Fruit fly (Drosophila melanogaster): ENCODE measurements around the gene Lnk.

DNA sequence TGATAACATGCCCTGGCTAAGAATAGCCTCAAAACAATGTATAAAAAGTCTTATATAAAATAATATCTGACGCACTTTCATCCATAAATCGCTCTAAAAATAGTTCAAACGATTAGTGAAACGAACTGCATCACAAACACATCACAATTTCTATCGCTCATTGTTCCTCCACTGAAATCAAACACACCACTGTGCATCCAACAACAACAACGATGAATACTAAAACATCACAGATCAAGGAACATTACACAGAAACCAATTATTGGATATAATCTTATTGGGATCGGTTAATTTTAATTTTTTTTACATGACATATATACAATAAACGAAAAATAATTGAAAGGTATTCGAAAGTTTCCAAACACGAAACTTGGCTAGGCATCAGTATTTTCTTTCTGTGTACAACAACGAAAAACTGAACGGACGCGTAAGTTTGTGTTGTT is 9.0 kb upstream of the Lnk start:
- no peak for TF ChIP-seq EcR (GFP tag; optimal IDR thresholded peaks at IDR 0.05)
- TF ChIP-seq CG12605 (GFP tag; IDR thresholded peaks at IDR 0.05) = peak; percentile 49; the same call in 1 of the 2 replicates
- no peak for TF ChIP-seq CG15710 (tag; optimal IDR thresholded peaks at IDR 0.05)
- TF ChIP-seq CG14655 (GFP tag; optimal IDR thresholded peaks at IDR 0.05) = peak; percentile 68
- TF ChIP-seq Ets98B (GFP tag; IDR thresholded peaks at IDR 0.05) = peak; percentile 82
- no peak for TF ChIP-seq CG34367 (tag; optimal IDR thresholded peaks at IDR 0.05)
- TF ChIP-seq CG8159 (tag; optimal IDR thresholded peaks at IDR 0.05) = peak; percentile 19
- TF ChIP-seq rn (GFP tag; IDR thresholded peaks at IDR 0.05) = peak; percentile 13; the same call in 1 of the 2 replicates
- no peak for TF ChIP-seq Pif1B (GFP tag; optimal IDR thresholded peaks at IDR 0.05)
- TF ChIP-seq fd96Ca (GFP tag; IDR thresholded peaks at IDR 0.05) = no peak
- no peak for TF ChIP-seq CG13204 (GFP tag; optimal IDR thresholded peaks at IDR 0.05)
- TF ChIP-seq CG9948 (tag; optimal IDR thresholded peaks at IDR 0.05) = no peak

All from whole organism, pupa.